Worm (Caenorhabditis elegans): ENCODE results near the gene pat-6.

Gene pat-6

ce11 chrIV:291851-292367, 27.9 kb upstream of the pat-6 start (continued):
- peak; percentile 90 for TF ChIP-seq crh-2 (tag; optimal IDR thresholded peaks at IDR 0.05)
- TF ChIP-seq aly-2 (tag; optimal IDR thresholded peaks at IDR 0.05): no peak
- TF ChIP-seq nhr-10 (tag; optimal IDR thresholded peaks at IDR 0.05): no peak
- TF ChIP-seq ztf-11 (tag; optimal IDR thresholded peaks at IDR 0.05): no peak
- TF ChIP-seq skn-1 (tag; optimal IDR thresholded peaks at IDR 0.05): peak; percentile 87
- no peak for TF ChIP-seq nhr-129 (tag; optimal IDR thresholded peaks at IDR 0.05)
- no peak for TF ChIP-seq dmd-4 (tag; optimal IDR thresholded peaks at IDR 0.05)
- peak in 1 of 2 experiments; percentile 43 for TF ChIP-seq lsy-2 (tag; optimal IDR thresholded peaks at IDR 0.05)
- TF ChIP-seq alr-1 (tag; optimal IDR thresholded peaks at IDR 0.05): no peak
- TF ChIP-seq gmeb-1 (tag; optimal IDR thresholded peaks at IDR 0.05): peak; percentile 67
- TF ChIP-seq nhr-25 (tag; optimal IDR thresholded peaks at IDR 0.05): no peak
- TF ChIP-seq unc-55 (GFP tag; optimal IDR thresholded peaks at IDR 0.05): no peak
- peak; percentile 80 for TF ChIP-seq fos-1 (tag; optimal IDR thresholded peaks at IDR 0.05)
- TF ChIP-seq elt-3 (tag; optimal IDR thresholded peaks at IDR 0.05): no peak
- TF ChIP-seq nhr-6 (tag; optimal IDR thresholded peaks at IDR 0.05): no peak

DNA sequence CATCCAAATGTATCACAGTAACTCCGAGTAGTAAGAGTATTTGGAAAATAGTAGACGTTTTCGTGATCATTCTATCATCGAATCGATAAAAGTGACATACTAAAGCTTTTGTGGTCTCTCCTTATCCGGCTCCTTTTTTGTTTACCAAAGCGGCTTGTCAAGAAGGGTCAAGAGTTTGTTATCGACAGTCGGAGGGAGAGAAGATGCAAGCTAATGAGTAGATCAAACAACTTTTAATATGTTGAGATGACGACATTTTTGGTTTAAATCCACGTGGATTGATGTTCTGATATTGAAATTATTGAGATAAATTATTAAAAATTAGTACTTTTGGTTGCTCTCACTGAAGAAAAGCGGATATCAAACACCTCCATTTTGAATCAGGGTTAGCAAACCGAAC, 27.3 kb upstream of the pat-6 start, which contains the start of gene T21D12.7:
T21D12.7 (minus strand) TSS at position 101 of the 400 bp plus-strand sequence.
- TF ChIP-seq elt-1 (tag; optimal IDR thresholded peaks at IDR 0.05) (no peak), Y55F3AM.14 (GFP tag; optimal IDR thresholded peaks at IDR 0.05) (no peak), nhr-10 (tag; optimal IDR thresholded peaks at IDR 0.05) (no peak), nhr-12 (tag; optimal IDR thresholded peaks at IDR 0.05) (no peak), nhr-21 (tag; optimal IDR thresholded peaks at IDR 0.05) (no peak), nhr-237 (tag; optimal IDR thresholded peaks at IDR 0.05) (no peak), C34F6.9 (tag; optimal IDR thresholded peaks at IDR 0.05) (no peak), sma-3 (GFP tag; optimal IDR thresholded peaks at IDR 0.05) (no peak), lin-13 (GFP tag; optimal IDR thresholded peaks at IDR 0.05) (no peak), crh-2 (tag; optimal IDR thresholded peaks at IDR 0.05) (no peak), fos-1 (tag; optimal IDR thresholded peaks at IDR 0.05) (no peak)

- TF ChIP-seq elt-3 (tag; optimal IDR thresholded peaks at IDR 0.05) (no peak), lin-11 (tag; optimal IDR thresholded peaks at IDR 0.05) (no peak), nhr-6 (tag; optimal IDR thresholded peaks at IDR 0.05) (no peak), lin-13 (GFP tag; optimal IDR thresholded peaks at IDR 0.05) (no peak), fos-1 (tag; optimal IDR thresholded peaks at IDR 0.05) (no peak), alr-1 (tag; optimal IDR thresholded peaks at IDR 0.05) (no peak), Y55F3AM.14 (GFP tag; optimal IDR thresholded peaks at IDR 0.05) (no peak), blmp-1 (tag; optimal IDR thresholded peaks at IDR 0.05; ENCODE audit: insufficient read depth) (no peak), ZK546.5 (tag; optimal IDR thresholded peaks at IDR 0.05) (no peak), dmd-4 (tag; optimal IDR thresholded peaks at IDR 0.05) (no peak)
These were observed 26.4 kb upstream of the pat-6 start for ce11 chrIV:290387-290786.

DNA sequence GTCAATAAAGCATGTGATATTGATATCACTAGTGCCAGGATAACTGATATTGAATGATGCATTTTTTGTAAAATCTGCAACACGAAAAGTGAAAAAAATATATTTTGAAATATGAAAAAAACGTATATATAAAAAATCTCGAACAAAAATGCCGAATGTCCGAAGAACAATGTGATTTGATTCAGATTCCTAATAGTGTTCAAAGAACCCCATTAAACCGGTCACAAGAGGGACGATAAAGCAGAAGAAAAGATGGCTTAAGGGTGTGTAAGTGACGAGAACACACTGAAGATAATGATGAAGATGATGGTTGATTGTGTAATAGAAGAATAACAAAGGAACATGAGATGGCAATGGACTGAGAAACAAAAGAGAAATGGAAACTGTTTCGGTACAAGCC, 24.0 kb upstream of the pat-6 start, which contains the start of gene T21D12.14:
T21D12.14 (minus strand) TSS at position 101 of the 400 bp plus-strand sequence.
- TF ChIP-seq snpc-4 (tag; optimal IDR thresholded peaks at IDR 0.05): no peak

DNA sequence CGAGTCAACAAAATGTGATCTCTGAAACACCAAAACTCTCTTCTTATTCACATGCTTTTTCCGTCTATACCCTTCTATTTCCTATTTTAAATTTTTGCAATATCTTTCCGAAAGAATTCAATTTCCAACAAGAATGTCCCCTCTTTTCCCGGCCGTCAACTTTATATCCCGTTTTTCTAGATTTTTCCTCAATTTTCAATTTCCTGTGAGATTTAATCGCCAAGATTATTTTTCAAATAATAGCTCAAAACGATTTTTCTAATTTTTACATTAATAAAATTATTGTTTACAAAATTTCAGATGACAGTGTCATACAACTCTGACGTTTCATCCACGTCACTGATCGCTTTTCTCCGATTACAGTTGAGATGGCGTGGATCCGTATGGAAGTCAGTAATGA, 19.3 kb upstream of the pat-6 start, which contains the start of gene best-19:
best-19 (plus strand) TSS at position 301 of the 400 bp plus-strand sequence.
- no peak for TF ChIP-seq snpc-4 (tag; optimal IDR thresholded peaks at IDR 0.05)
- TF ChIP-seq sma-9 (GFP tag; optimal IDR thresholded peaks at IDR 0.05): no peak
- no peak for TF ChIP-seq sma-9 (tag; optimal IDR thresholded peaks at IDR 0.05)
- no peak for TF ChIP-seq nhr-77 (tag; optimal IDR thresholded peaks at IDR 0.05)
- TF ChIP-seq fos-1 (tag; optimal IDR thresholded peaks at IDR 0.05): no peak
- no peak for TF ChIP-seq nhr-237 (tag; optimal IDR thresholded peaks at IDR 0.05)
- no peak for TF ChIP-seq R02D3.7 (tag; optimal IDR thresholded peaks at IDR 0.05)
- TF ChIP-seq ztf-1 (GFP tag; conservative IDR thresholded peaks at IDR 0.05): no peak
- TF ChIP-seq sma-3 (GFP tag; optimal IDR thresholded peaks at IDR 0.05): no peak
- no peak for TF ChIP-seq gmeb-1 (tag; optimal IDR thresholded peaks at IDR 0.05)
- TF ChIP-seq nhr-129 (tag; optimal IDR thresholded peaks at IDR 0.05): no peak
- TF ChIP-seq egl-27 (tag; optimal IDR thresholded peaks at IDR 0.05): no peak
- TF ChIP-seq crh-2 (tag; optimal IDR thresholded peaks at IDR 0.05): no peak
- TF ChIP-seq zag-1 (tag; optimal IDR thresholded peaks at IDR 0.05): no peak
- no peak for TF ChIP-seq aly-2 (tag; optimal IDR thresholded peaks at IDR 0.05)
- TF ChIP-seq Y55F3AM.14 (GFP tag; optimal IDR thresholded peaks at IDR 0.05): no peak
